Fruit fly (Drosophila melanogaster) whole organism, adult: ENCODE data around the gene GstZ1.
A peak's percentile ranks its signal among the peaks of the same experiment; 100 is the strongest.

Experiments
- CG12768 ChIP-seq: fragments of 200-800 bp; sonication (Bioruptor generic); optimal IDR thresholded peaks from 2 replicates; lab custom pipeline; 2017; ENCODE audit warnings: missing biosample characterization, missing genetic modification characterization, mild to moderate bottlenecking, moderate library complexity, missing genetic modification reagents
- kay ChIP-seq: fragments of 200-800 bp; sonication (Bioruptor generic); peaks from one replicate; lab custom pipeline; 2016; ENCODE audit warnings: missing biosample characterization, missing genetic modification characterization, borderline replicate concordance

- TF ChIP-seq kay (GFP tag; lab: Kevin White, UChicago) (no peak), CG12768 (GFP tag; lab: Kevin White, UChicago) (peak; percentile 43)
Observed at dm6 chr3R:9493627-9494626, 37.6 kb upstream of the GstZ1 start, which contains the start of gene CG16779.
